Worm (Caenorhabditis elegans) whole organism, young adult: Measurements from ENCODE around the gene rde-12.

ENCODE experiments used
- ama-1 ChIP-seq, 3 experiments: fragments of 150-350 bp in 1 of 3; sonication (generic microtip) in 2 of 3; optimal IDR thresholded peaks; 2 replicates each; lab custom pipeline; 2014 to 2018; ENCODE audit warnings: missing biosample characterization in 2 of 3, missing genetic modification characterization in 2 of 3, missing genetic modification reagents in 2 of 3
- attf-6 ChIP-seq: fragments of 200-800 bp; sonication (Bioruptor generic); IDR thresholded peaks from 2 replicates; pipeline ENCODE4 v1.3.6; 2022; ENCODE audit warnings: missing genetic modification reagents, missing genetic modification characterization, missing compliant biosample characterization
- dpl-1 ChIP-seq: fragments of 150-350 bp; optimal IDR thresholded peaks from 2 replicates; lab custom pipeline; 2014; ENCODE audit warnings: missing biosample characterization, missing genetic modification reagents, missing genetic modification characterization
- ets-4 ChIP-seq: fragments of 200-800 bp; sonication (Bioruptor generic); optimal IDR thresholded peaks from 2 replicates; lab custom pipeline; 2018; ENCODE audit warnings: mild to moderate bottlenecking, missing genetic modification characterization, missing compliant biosample characterization
- fkh-3 ChIP-seq: sonication (generic microtip); optimal IDR thresholded peaks from 2 replicates; lab custom pipeline; 2016; ENCODE audit warnings: mild to moderate bottlenecking, missing genetic modification characterization, missing compliant biosample characterization
- hlh-12 ChIP-seq: sonication (generic microtip); optimal IDR thresholded peaks from 2 replicates; lab custom pipeline; 2016; ENCODE audit warnings: missing genetic modification characterization, missing compliant biosample characterization
- hsf-1 ChIP-seq: fragments of 200-800 bp; sonication (Bioruptor generic); IDR thresholded peaks from 2 replicates; pipeline ENCODE4 v1.3.6; 2022; ENCODE audit warnings: missing genetic modification reagents, missing genetic modification characterization, missing compliant biosample characterization
- lin-54 ChIP-seq: fragments of 200-800 bp; sonication (Bioruptor generic); optimal IDR thresholded peaks from 2 replicates; lab custom pipeline; 2018; ENCODE audit warnings: mild to moderate bottlenecking, missing genetic modification characterization, missing compliant biosample characterization
- lir-1 ChIP-seq: fragments of 200-800 bp; sonication (Bioruptor generic); conservative IDR thresholded peaks from 2 replicates; pipeline ENCODE4 v1.3.6; 2022; ENCODE audit warnings: missing genetic modification reagents, missing genetic modification characterization, missing compliant biosample characterization
- pha-4 ChIP-seq: fragments of 150-350 bp; sonication (generic microtip); optimal IDR thresholded peaks from 2 replicates; lab custom pipeline; 2014; ENCODE audit warnings: missing biosample characterization, missing genetic modification reagents, missing genetic modification characterization
- ztf-22 ChIP-seq: fragments of 200-800 bp; sonication (Bioruptor generic); optimal IDR thresholded peaks from 2 replicates; lab custom pipeline; 2018; ENCODE audit warnings: mild to moderate bottlenecking, missing genetic modification characterization, moderate library complexity, missing compliant biosample characterization

ce11 chrV:13681445-13681844 is 16.3 kb downstream of the rde-12 start:
- TF ChIP-seq ama-1 (optimal IDR thresholded peaks at IDR 0.05; lab: Kevin White, UChicago) (no peak), ama-1 (GFP tag; optimal IDR thresholded peaks at IDR 0.05; lab: Kevin White, UChicago) (no peak), dpl-1 (GFP tag; lab: Kevin White, UChicago) (no peak), ets-4 (GFP tag; lab: Kevin White, UChicago) (no peak), lir-1 (no peak), ztf-22 (GFP tag; lab: Kevin White, UChicago) (no peak), pha-4 (tag; lab: Kevin White, UChicago) (no peak), hlh-12 (tag; lab: Kevin White, UChicago) (no peak), hsf-1 (GFP tag; lab: Robert Waterston, UW) (no peak), lin-54 (GFP tag; lab: Kevin White, UChicago) (no peak), fkh-3 (tag; lab: Kevin White, UChicago) (no peak), attf-6 (no peak)
